Fruit fly (Drosophila melanogaster): ENCODE measurements around the gene Drsl3.
A peak's percentile ranks its signal among the peaks of the same experiment; 100 is the strongest.

Drsl3 gene

dm6 chr3L:3314696-3315095, at the start of gene Drsl3:
Gene Drsl3, plus strand, starts transcription at chr3L:3314996.
- TF ChIP-seq wdn (GFP tag; IDR thresholded peaks at IDR 0.05), result 0 out of 2 replicates have a peak, but pooled peaks have one; percentile 10
- TF ChIP-seq Scr (GFP tag; IDR thresholded peaks at IDR 0.05; ENCODE audit: partially characterized antibody), result no peak

DNA sequence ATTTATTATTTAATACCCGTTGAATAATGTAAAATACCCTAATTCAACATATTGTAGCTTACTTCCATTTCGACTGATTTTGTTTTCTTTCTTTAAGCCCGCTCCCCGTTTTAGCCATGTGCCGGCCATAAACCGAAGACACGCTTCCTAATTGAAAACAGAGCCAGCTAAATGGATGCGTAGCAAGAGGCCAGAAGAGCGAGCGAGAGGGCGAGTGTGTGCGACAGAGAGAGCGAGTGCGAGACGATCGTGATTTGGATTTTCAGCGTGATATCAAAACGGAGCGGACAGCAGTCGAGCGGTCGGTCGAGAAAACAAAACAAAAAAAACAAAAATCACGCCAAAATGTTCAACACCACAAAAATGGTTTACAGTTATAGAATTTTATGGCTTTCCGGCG, 48.5 kb upstream of the Drsl3 start:
- TF ChIP-seq grn (GFP tag; optimal IDR thresholded peaks at IDR 0.05) (peak; percentile 44), CG15269 (tag; optimal IDR thresholded peaks at IDR 0.05) (peak; percentile 6), D19B (GFP tag; optimal IDR thresholded peaks at IDR 0.05) (no peak), chinmo (GFP tag; IDR thresholded peaks at IDR 0.05; ENCODE audit: partially characterized antibody) (0 out of 4 replicates have a peak, but pooled peaks have one; percentile 32), bab2 (GFP tag; optimal IDR thresholded peaks at IDR 0.05) (no peak), Deaf1 (tag; optimal IDR thresholded peaks at IDR 0.05) (peak; percentile 21), CG11504 (tag; optimal IDR thresholded peaks at IDR 0.05) (no peak), crc (GFP tag; optimal IDR thresholded peaks at IDR 0.05) (no peak), kni (GFP tag; optimal IDR thresholded peaks at IDR 0.05) (peak; percentile 72), Sry-β (GFP tag; optimal IDR thresholded peaks at IDR 0.05) (peak; percentile 42), CG10366 (GFP tag; IDR thresholded peaks at IDR 0.05) (no peak), Awh (GFP tag; IDR thresholded peaks at IDR 0.05) (0 out of 2 replicates have a peak, but pooled peaks have one; percentile 55), CG10543 (GFP tag; optimal IDR thresholded peaks at IDR 0.05) (peak; percentile 9), cwo (GFP tag; optimal IDR thresholded peaks at IDR 0.05) (peak; percentile 26), CG2875 (GFP tag; optimal IDR thresholded peaks at IDR 0.05) (no peak), vvl (GFP tag; IDR thresholded peaks at IDR 0.05) (peak; percentile 43; the same call in 1 of the 2 replicates), abd-A (tag; optimal IDR thresholded peaks at IDR 0.05) (peak; percentile 50), CG1832 (GFP tag; optimal IDR thresholded peaks at IDR 0.05) (peak; percentile 57)

- TF ChIP-seq chn (GFP tag; optimal IDR thresholded peaks at IDR 0.05) (no peak), bowl (GFP tag; IDR thresholded peaks at IDR 0.05) (no peak), CG8281 (tag; optimal IDR thresholded peaks at IDR 0.05) (no peak), CG4360 (GFP tag; IDR thresholded peaks at IDR 0.05) (no peak)
Measured at dm6 chr3L:3268161-3268560, 46.6 kb upstream of the Drsl3 start, which contains the start of gene CG34265. Gene CG34265, plus strand, starts transcription at chr3L:3268461.

- TF ChIP-seq Ets65A (GFP tag) (peak; percentile 12), CTCF (GFP tag; optimal IDR thresholded peaks at IDR 0.05) (peak; percentile 35), zen2 (GFP tag; IDR thresholded peaks at IDR 0.05; ENCODE audit: partially characterized antibody) (no peak), CG15011 (GFP tag; optimal IDR thresholded peaks at IDR 0.05) (no peak), Atf-2 (GFP tag; optimal IDR thresholded peaks at IDR 0.05) (no peak), Mes4 (GFP tag; optimal IDR thresholded peaks at IDR 0.05) (no peak), cato (GFP tag; optimal IDR thresholded peaks at IDR 0.05; ENCODE audit: borderline replicate concordance) (no peak), CG6765 (GFP tag; optimal IDR thresholded peaks at IDR 0.05) (no peak), Hr3 (GFP tag; optimal IDR thresholded peaks at IDR 0.05) (no peak), fd64A (GFP tag; optimal IDR thresholded peaks at IDR 0.05) (no peak), Mrtf (GFP tag; IDR thresholded peaks at IDR 0.05) (no peak), CG10366 (GFP tag; IDR thresholded peaks at IDR 0.05) (no peak), CG11723 (GFP tag; optimal IDR thresholded peaks at IDR 0.05) (no peak), CG30431 (GFP tag; optimal IDR thresholded peaks at IDR 0.05) (no peak), Aef1 (GFP tag; IDR thresholded peaks at IDR 0.05) (no peak), pita (GFP tag; optimal IDR thresholded peaks at IDR 0.05) (no peak), CG6791 (GFP tag; IDR thresholded peaks at IDR 0.05; ENCODE audit: partially characterized antibody) (no peak), crol (GFP tag; IDR thresholded peaks at IDR 0.05) (no peak), Dad (GFP tag; optimal IDR thresholded peaks at IDR 0.05) (no peak), Blimp-1 (GFP tag; optimal IDR thresholded peaks at IDR 0.05) (peak; percentile 10), Max (GFP tag; optimal IDR thresholded peaks at IDR 0.05) (no peak)
Measured at dm6 chr3L:3270736-3271135, 44.1 kb upstream of the Drsl3 start, which contains the start of gene CG14960. Gene CG14960, plus strand, starts transcription at chr3L:3271036.
